Worm (Caenorhabditis elegans) whole organism, L4 larva: ENCODE data around the gene taf-12.

Source experiments
- F10B5.3 ChIP-seq: sonication (generic microtip); optimal IDR thresholded peaks from 2 replicates; lab custom pipeline; 2016; ENCODE audit warnings: mild to moderate bottlenecking, missing genetic modification characterization, missing compliant biosample characterization
- F26F4.8 ChIP-seq: fragments of 200-800 bp; sonication (Bioruptor generic); conservative IDR thresholded peaks from 2 replicates; pipeline ENCODE4 v1.3.6; 2022; ENCODE audit warnings: missing genetic modification characterization, missing compliant biosample characterization
- F37D6.2 ChIP-seq: sonication (generic microtip); optimal IDR thresholded peaks from 2 replicates; lab custom pipeline; 2016; ENCODE audit warnings: mild to moderate bottlenecking, missing genetic modification characterization, missing compliant biosample characterization
- F44E2.7 ChIP-seq: fragments of 200-800 bp; sonication (Bioruptor generic); IDR thresholded peaks from 2 replicates; pipeline ENCODE4 v2.1.2; 2022; ENCODE audit warnings: missing genetic modification characterization, missing compliant biosample characterization
- T20F7.1 ChIP-seq: fragments of 200-800 bp; sonication (Bioruptor generic); optimal IDR thresholded peaks from 2 replicates; lab custom pipeline; 2018; ENCODE audit warnings: mild to moderate bottlenecking, missing genetic modification characterization, missing compliant biosample characterization
- Y105C5A.15 ChIP-seq: fragments of 200-800 bp; sonication (Bioruptor generic); IDR thresholded peaks from 2 replicates; pipeline ENCODE4 v1.3.6; 2022; ENCODE audit warnings: missing genetic modification characterization, missing compliant biosample characterization
- Y75B8A.6 ChIP-seq: fragments of 200-800 bp; sonication (Bioruptor generic); IDR thresholded peaks from 2 replicates; pipeline ENCODE4 v1.3.6; 2022; ENCODE audit warnings: missing genetic modification reagents, missing genetic modification characterization, missing compliant biosample characterization
- ZK546.5 ChIP-seq, 2 experiments: sonication (generic microtip); optimal IDR thresholded peaks; 2 replicates each; lab custom pipeline; 2017; ENCODE audit warnings: missing biosample characterization in 2 of 2, missing genetic modification characterization in 2 of 2
- ama-1 ChIP-seq: fragments of 150-350 bp; optimal IDR thresholded peaks from 2 replicates; lab custom pipeline; 2014; ENCODE audit warnings: inconsistent platforms, mixed read lengths
- ceh-28 ChIP-seq: fragments of 150-350 bp; optimal IDR thresholded peaks from 2 replicates; lab custom pipeline; 2014; ENCODE audit warnings: missing biosample characterization, missing genetic modification reagents, missing genetic modification characterization
- ceh-44 ChIP-seq: fragments of 200-800 bp; sonication (Bioruptor generic); IDR thresholded peaks from 2 replicates; pipeline ENCODE4 v1.3.6; 2022; ENCODE audit warnings: missing genetic modification reagents, missing genetic modification characterization, missing compliant biosample characterization
- ceh-62 ChIP-seq: sonication (generic microtip); optimal IDR thresholded peaks from 2 replicates; lab custom pipeline; 2017; ENCODE audit warnings: missing biosample characterization, missing genetic modification characterization
- daf-16 ChIP-seq, 3 experiments: sonication (generic microtip); optimal IDR thresholded peaks; 2 replicates each; lab custom pipeline; 2016 to 2017; ENCODE audit warnings: missing genetic modification characterization in 3 of 3, missing genetic modification reagents in 3 of 3, mild to moderate bottlenecking in 2 of 3, missing compliant biosample characterization in 2 of 3, missing biosample characterization in 1 of 3, moderate library complexity in 1 of 3
- daf-8 ChIP-seq: fragments of 200-800 bp; sonication (Bioruptor generic); IDR thresholded peaks from 2 replicates; pipeline ENCODE4 v1.3.6; 2022; ENCODE audit warnings: missing genetic modification characterization, missing compliant biosample characterization
- dmd-9 ChIP-seq: fragments of 200-800 bp; sonication (Bioruptor generic); IDR thresholded peaks from 2 replicates; pipeline ENCODE4 v1.3.6; 2022; ENCODE audit warnings: missing genetic modification reagents, missing genetic modification characterization, missing compliant biosample characterization
- duxl-1 ChIP-seq: sonication (generic microtip); optimal IDR thresholded peaks from 2 replicates; lab custom pipeline; 2016; ENCODE audit warnings: mild to moderate bottlenecking, missing genetic modification characterization, moderate library complexity, missing compliant biosample characterization; ENCODE audit not compliant: poor library complexity
- egl-43 ChIP-seq: fragments of 200-800 bp; sonication (Bioruptor generic); IDR thresholded peaks from 2 replicates; pipeline ENCODE4 v1.3.6; 2022; ENCODE audit warnings: missing genetic modification reagents, missing genetic modification characterization, missing compliant biosample characterization
- fos-1 ChIP-seq: fragments of 150-350 bp; optimal IDR thresholded peaks from 2 replicates; lab custom pipeline; 2014; ENCODE audit warnings: missing biosample characterization, missing genetic modification characterization
- hif-1 ChIP-seq, 2 experiments: sonication (generic microtip); optimal IDR thresholded peaks; 2 replicates each; lab custom pipeline; 2016 to 2017; ENCODE audit warnings: missing compliant biosample characterization in 2 of 2, missing genetic modification characterization in 2 of 2, missing genetic modification reagents in 2 of 2, missing genotype in 2 of 2, mild to moderate bottlenecking in 1 of 2
- hlh-11 ChIP-seq: fragments of 200-800 bp; sonication (Bioruptor generic); optimal IDR thresholded peaks from 2 replicates; lab custom pipeline; 2018; ENCODE audit warnings: mild to moderate bottlenecking, missing genetic modification characterization, missing compliant biosample characterization
- lin-29 ChIP-seq: fragments of 200-800 bp; sonication (Bioruptor generic); IDR thresholded peaks from 2 replicates; pipeline ENCODE4 v1.3.6; 2022; ENCODE audit warnings: missing genetic modification reagents, missing genetic modification characterization, missing compliant biosample characterization
- lin-38 ChIP-seq: fragments of 200-800 bp; sonication (Bioruptor generic); IDR thresholded peaks from 2 replicates; pipeline ENCODE4 v1.3.6; 2022; ENCODE audit warnings: missing genetic modification reagents, missing genetic modification characterization, missing compliant biosample characterization
- lin-39 ChIP-seq: fragments of 150-350 bp; optimal IDR thresholded peaks from 2 replicates; lab custom pipeline; 2014; ENCODE audit warnings: missing biosample characterization, missing genetic modification reagents, missing genetic modification characterization
- lir-3 ChIP-seq: sonication (generic microtip); optimal IDR thresholded peaks from 2 replicates; lab custom pipeline; 2016; ENCODE audit warnings: mild to moderate bottlenecking, missing genetic modification characterization, missing compliant biosample characterization
- lsy-2 ChIP-seq, 2 experiments: fragments of 150-350 bp in 1 of 2; sonication (generic microtip) in 1 of 2; optimal IDR thresholded peaks; 2 replicates each; lab custom pipeline; 2014 to 2017; ENCODE audit warnings: missing biosample characterization in 2 of 2, missing genetic modification characterization in 2 of 2
- madf-9 ChIP-seq: fragments of 200-800 bp; sonication (Bioruptor generic); conservative IDR thresholded peaks from 2 replicates; pipeline ENCODE4 v1.3.6; 2022; ENCODE audit warnings: missing genetic modification reagents, missing genetic modification characterization, missing compliant biosample characterization
- mdl-1 ChIP-seq, 2 experiments: fragments of 150-350 bp in 1 of 2; sonication (generic microtip) in 1 of 2; optimal IDR thresholded peaks; 2 replicates each; lab custom pipeline; 2014 to 2017; ENCODE audit warnings: missing biosample characterization in 2 of 2, missing genetic modification characterization in 2 of 2
- mep-1 ChIP-seq: fragments of 150-350 bp; sonication (generic microtip); optimal IDR thresholded peaks from 3 replicates; lab custom pipeline; 2014; ENCODE audit warnings: missing biosample characterization, missing genetic modification characterization
- mxl-2 ChIP-seq: fragments of 200-800 bp; sonication (Bioruptor generic); conservative IDR thresholded peaks from 2 replicates; pipeline ENCODE4 v1.3.6; 2022; ENCODE audit warnings: missing genetic modification reagents, missing genetic modification characterization, missing compliant biosample characterization
- mxl-3 ChIP-seq: fragments of 200-800 bp; sonication (Bioruptor generic); optimal IDR thresholded peaks from 2 replicates; lab custom pipeline; 2018; ENCODE audit warnings: mild to moderate bottlenecking, missing genetic modification characterization, missing compliant biosample characterization
- nhr-10 ChIP-seq: fragments of 150-350 bp; optimal IDR thresholded peaks from 2 replicates; lab custom pipeline; 2014; ENCODE audit warnings: missing biosample characterization, missing genetic modification characterization
- nhr-102 ChIP-seq: sonication (generic microtip); optimal IDR thresholded peaks from 2 replicates; lab custom pipeline; 2016; ENCODE audit warnings: mild to moderate bottlenecking, missing genetic modification characterization, moderate library complexity, missing compliant biosample characterization
- nhr-11 ChIP-seq: fragments of 150-350 bp; optimal IDR thresholded peaks from 2 replicates; lab custom pipeline; 2014; ENCODE audit warnings: missing biosample characterization, missing genetic modification characterization
- nhr-237 ChIP-seq: sonication (generic microtip); optimal IDR thresholded peaks from 2 replicates; lab custom pipeline; 2017; ENCODE audit warnings: missing biosample characterization, missing genetic modification characterization
- nhr-25 ChIP-seq: sonication (generic microtip); optimal IDR thresholded peaks from 2 replicates; lab custom pipeline; 2017; ENCODE audit warnings: missing genetic modification characterization, mild to moderate bottlenecking, missing compliant biosample characterization, antibody characterized with exemption, moderate library complexity, borderline replicate concordance; ENCODE audit not compliant: insufficient read depth
- nhr-41 ChIP-seq: fragments of 200-800 bp; sonication (Bioruptor generic); IDR thresholded peaks from 2 replicates; pipeline ENCODE4 v1.3.6; 2022; ENCODE audit warnings: missing genetic modification reagents, missing genetic modification characterization, missing compliant biosample characterization
- nhr-42 ChIP-seq: fragments of 200-800 bp; sonication (Bioruptor generic); IDR thresholded peaks from 2 replicates; pipeline ENCODE4 v1.3.6; 2022; ENCODE audit warnings: missing genetic modification characterization, missing compliant biosample characterization
- nhr-77 ChIP-seq: fragments of 150-350 bp; optimal IDR thresholded peaks from 2 replicates; lab custom pipeline; 2014; ENCODE audit warnings: missing biosample characterization, missing genetic modification characterization
- saeg-2 ChIP-seq: fragments of 200-800 bp; sonication (Bioruptor generic); IDR thresholded peaks from 2 replicates; pipeline ENCODE4 v1.3.6; 2022; ENCODE audit warnings: missing genetic modification reagents, missing genetic modification characterization, missing compliant biosample characterization
- sdz-12 ChIP-seq: fragments of 200-800 bp; sonication (Bioruptor generic); optimal IDR thresholded peaks from 2 replicates; lab custom pipeline; 2018; ENCODE audit warnings: mild to moderate bottlenecking, missing genetic modification characterization, missing compliant biosample characterization
- snpc-1.2 ChIP-seq: fragments of 200-800 bp; sonication (Bioruptor generic); IDR thresholded peaks from 2 replicates; pipeline ENCODE4 v1.3.6; 2022; ENCODE audit warnings: missing genetic modification reagents, missing genetic modification characterization, missing compliant biosample characterization
- vab-7 ChIP-seq: fragments of 200-800 bp; sonication (Bioruptor generic); IDR thresholded peaks from 2 replicates; pipeline ENCODE4 v1.3.6; 2022; ENCODE audit warnings: missing genetic modification reagents, missing genetic modification characterization, missing compliant biosample characterization
- zfp-2 ChIP-seq: sonication (generic microtip); optimal IDR thresholded peaks from 2 replicates; lab custom pipeline; 2016; ENCODE audit warnings: mild to moderate bottlenecking, missing genetic modification characterization, missing compliant biosample characterization
- zfp-3 ChIP-seq: fragments of 200-800 bp; sonication (Bioruptor generic); conservative IDR thresholded peaks from 2 replicates; pipeline ENCODE4 v1.3.6; 2022; ENCODE audit warnings: missing genetic modification reagents, missing genetic modification characterization, missing compliant biosample characterization
- zip-11 ChIP-seq: fragments of 200-800 bp; sonication (Bioruptor generic); IDR thresholded peaks from 2 replicates; pipeline ENCODE4 v1.3.6; 2022; ENCODE audit warnings: missing genetic modification characterization, missing compliant biosample characterization
- zip-2 ChIP-seq: fragments of 150-350 bp; optimal IDR thresholded peaks from 2 replicates; lab custom pipeline; 2014; ENCODE audit warnings: missing biosample characterization, missing genetic modification characterization
- ztf-11 ChIP-seq: fragments of 150-350 bp; optimal IDR thresholded peaks from 2 replicates; lab custom pipeline; 2014; ENCODE audit warnings: missing biosample characterization, missing genetic modification characterization

taf-12 gene

DNA sequence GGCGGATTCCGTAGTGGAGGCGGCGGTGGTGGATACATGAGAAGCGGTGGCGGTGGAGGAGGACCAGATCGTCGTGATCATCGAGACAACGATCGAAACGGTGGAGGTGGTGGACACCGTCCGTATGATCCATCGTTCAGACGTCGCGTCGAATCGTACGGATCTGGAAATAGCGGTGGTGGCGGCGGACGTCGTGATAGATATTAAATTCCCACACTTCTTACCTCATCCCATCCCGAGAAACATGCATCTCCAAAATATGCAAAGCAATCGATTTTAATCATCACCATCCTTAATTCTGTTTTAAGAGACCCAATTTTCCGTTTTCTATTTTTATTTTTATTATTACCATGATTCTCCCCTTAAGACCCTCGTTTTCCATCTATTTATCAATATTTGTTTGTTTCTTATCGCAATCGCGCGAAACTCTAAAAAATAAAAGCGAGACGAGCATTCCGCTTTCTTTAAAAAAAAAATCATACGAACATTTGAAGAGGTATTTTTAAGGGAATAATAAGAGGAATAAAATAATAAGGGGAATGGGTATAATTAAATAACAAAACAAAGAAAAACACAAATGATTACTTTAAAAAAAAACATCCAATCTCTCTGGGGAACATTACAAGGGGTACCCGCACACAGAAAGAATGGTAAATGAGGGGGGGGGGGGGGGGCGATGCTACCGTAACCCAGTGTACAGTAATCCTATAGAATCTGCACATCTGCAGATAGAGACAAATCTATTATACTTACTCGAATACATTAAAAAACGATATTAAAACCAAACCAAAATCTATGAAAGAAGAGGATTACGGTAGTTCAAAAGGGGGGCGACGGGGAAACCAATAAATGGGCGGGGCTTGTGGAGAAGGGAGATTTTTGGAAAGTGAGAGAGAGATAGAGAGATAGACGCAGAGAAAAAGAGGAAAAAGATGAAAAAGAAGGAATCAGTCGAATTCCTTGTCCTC, 38.3 kb downstream of the taf-12 start (continued):
- no peak for TF ChIP-seq T20F7.1 (GFP tag; lab: Kevin White, UChicago)
- TF ChIP-seq hif-1 (tag; optimal IDR thresholded peaks at IDR 0.05; lab: Kevin White, UChicago), result peak in 1 of 2 experiments; percentile 30
- TF ChIP-seq F26F4.8, result no peak
- 0 out of 2 replicates have a peak, but pooled peaks have one; percentile 34 for TF ChIP-seq madf-9 (GFP tag; lab: Robert Waterston, UW)
- TF ChIP-seq zfp-3 (GFP tag; lab: Robert Waterston, UW), result peak; percentile 73; the same call in 1 of the 2 replicates
- no peak for TF ChIP-seq nhr-25
- TF ChIP-seq fos-1 (tag; lab: Kevin White, UChicago), result no peak
- no peak for TF ChIP-seq lin-39 (tag; lab: Kevin White, UChicago)
- TF ChIP-seq sdz-12, result peak; percentile 32
- no peak for TF ChIP-seq daf-8 (GFP tag; lab: Robert Waterston, UW)
- TF ChIP-seq lsy-2 (tag; optimal IDR thresholded peaks at IDR 0.05; lab: Kevin White, UChicago), result peak; percentile 7 to 14
- TF ChIP-seq mxl-2, result no peak
- peak; percentile 69 for TF ChIP-seq snpc-1.2 (GFP tag; lab: Robert Waterston, UW)
- no peak for TF ChIP-seq nhr-10
- peak; percentile 38 for TF ChIP-seq mep-1 (tag; lab: Kevin White, UChicago)
- no peak for TF ChIP-seq nhr-102 (tag; lab: Kevin White, UChicago)
- no peak for TF ChIP-seq Y75B8A.6 (GFP tag; lab: Robert Waterston, UW)
- TF ChIP-seq F44E2.7 (GFP tag; lab: Robert Waterston, UW), result no peak
- TF ChIP-seq ZK546.5 (tag; optimal IDR thresholded peaks at IDR 0.05; lab: Kevin White, UChicago), result no peak
- no peak for TF ChIP-seq ceh-62 (tag; lab: Kevin White, UChicago)
- peak; percentile 53 for TF ChIP-seq lin-38
- TF ChIP-seq Y105C5A.15 (GFP tag; lab: Robert Waterston, UW), result 0 out of 2 replicates have a peak, but pooled peaks have one; percentile 6
- no peak for TF ChIP-seq nhr-237
- no peak for TF ChIP-seq mxl-3 (GFP tag; lab: Kevin White, UChicago)
- TF ChIP-seq nhr-11 (tag; lab: Kevin White, UChicago), result no peak
- TF ChIP-seq ztf-11 (tag; lab: Kevin White, UChicago), result no peak
- no peak for TF ChIP-seq nhr-41 (GFP tag; lab: Robert Waterston, UW)
- no peak for TF ChIP-seq zip-2 (tag; lab: Kevin White, UChicago)
- peak; percentile 76; the same call in 1 of the 2 replicates for TF ChIP-seq egl-43
- TF ChIP-seq zfp-2, result no peak
- TF ChIP-seq ceh-28 (tag; lab: Kevin White, UChicago), result no peak
- peak; percentile 61 for TF ChIP-seq ama-1 (lab: Kevin White, UChicago)
- no peak for TF ChIP-seq mdl-1 (tag; optimal IDR thresholded peaks at IDR 0.05; lab: Kevin White, UChicago)
- peak in 1 of 2 experiments; percentile 25 for TF ChIP-seq daf-16 (GFP tag; optimal IDR thresholded peaks at IDR 0.05; lab: Kevin White, UChicago)
- peak; percentile 57 for TF ChIP-seq daf-16 (tag; optimal IDR thresholded peaks at IDR 0.05; lab: Kevin White, UChicago)
- TF ChIP-seq lir-3 (tag; lab: Kevin White, UChicago), result no peak
- no peak for TF ChIP-seq zip-11 (GFP tag; lab: Robert Waterston, UW)
- TF ChIP-seq nhr-77 (tag; lab: Kevin White, UChicago), result peak; percentile 11
- no peak for TF ChIP-seq F10B5.3 (tag; lab: Kevin White, UChicago)
- TF ChIP-seq hlh-11, result peak; percentile 4
- TF ChIP-seq F37D6.2 (tag; lab: Kevin White, UChicago), result no peak
- TF ChIP-seq nhr-42 (GFP tag; lab: Robert Waterston, UW), result 0 out of 2 replicates have a peak, but pooled peaks have one; percentile 28
- TF ChIP-seq dmd-9, result peak; percentile 66; the same call in 1 of the 2 replicates
- TF ChIP-seq duxl-1 (tag; lab: Kevin White, UChicago), result no peak
- no peak for TF ChIP-seq lin-29 (GFP tag; lab: Robert Waterston, UW)
- TF ChIP-seq saeg-2 (GFP tag; lab: Robert Waterston, UW), result no peak
- TF ChIP-seq vab-7 (GFP tag; lab: Robert Waterston, UW), result 0 out of 2 replicates have a peak, but pooled peaks have one; percentile 7
- no peak for TF ChIP-seq ceh-44 (GFP tag; lab: Robert Waterston, UW)
- TF ChIP-seq, all 104 proteins: peak for 44
